Worm (Caenorhabditis elegans) whole organism, young adult: ENCODE results near the gene npax-1.

Experiments
- B0035.1 ChIP-seq: sonication (generic microtip); optimal IDR thresholded peaks from 2 replicates; lab custom pipeline; 2016; ENCODE audit warnings: missing genetic modification characterization, mild to moderate bottlenecking, missing compliant biosample characterization, missing genotype, missing genetic modification reagents
- D2030.7 ChIP-seq: fragments of 200-800 bp; sonication (Bioruptor generic); IDR thresholded peaks from 2 replicates; pipeline ENCODE4 v1.3.6; 2022; ENCODE audit warnings: missing genetic modification reagents, missing genetic modification characterization, missing compliant biosample characterization
- attf-5 ChIP-seq: fragments of 200-800 bp; sonication (Bioruptor generic); optimal IDR thresholded peaks from 2 replicates; lab custom pipeline; 2018; ENCODE audit warnings: mild to moderate bottlenecking, missing genetic modification characterization, missing compliant biosample characterization
- bed-1 ChIP-seq: fragments of 200-800 bp; sonication (Bioruptor generic); IDR thresholded peaks from 2 replicates; pipeline ENCODE4 v1.3.6; 2022; ENCODE audit warnings: missing genetic modification reagents, missing genetic modification characterization, missing compliant biosample characterization
- ceh-40 ChIP-seq: fragments of 200-800 bp; sonication (Bioruptor generic); IDR thresholded peaks from 2 replicates; pipeline ENCODE4 v1.3.6; 2022; ENCODE audit warnings: missing genetic modification characterization, missing compliant biosample characterization
- chd-7 ChIP-seq: sonication (generic microtip); optimal IDR thresholded peaks from 2 replicates; lab custom pipeline; 2016; ENCODE audit warnings: mild to moderate bottlenecking, missing genetic modification characterization, moderate library complexity, missing compliant biosample characterization
- die-1 ChIP-seq: sonication (generic microtip); optimal IDR thresholded peaks from 2 replicates; lab custom pipeline; 2016; ENCODE audit warnings: missing genotype, mild to moderate bottlenecking, missing genetic modification characterization, missing compliant biosample characterization
- dpl-1 ChIP-seq: fragments of 150-350 bp; optimal IDR thresholded peaks from 2 replicates; lab custom pipeline; 2014; ENCODE audit warnings: missing biosample characterization, missing genetic modification reagents, missing genetic modification characterization
- let-526 ChIP-seq: fragments of 200-800 bp; sonication (Bioruptor generic); IDR thresholded peaks from 2 replicates; pipeline ENCODE4 v1.3.6; 2022; ENCODE audit warnings: missing genetic modification reagents, missing genetic modification characterization, missing compliant biosample characterization
- mxl-1 ChIP-seq: sonication (generic microtip); optimal IDR thresholded peaks from 2 replicates; lab custom pipeline; 2016; ENCODE audit warnings: missing genetic modification characterization, missing compliant biosample characterization
- rpc-1 ChIP-seq, 2 experiments: fragments of 150-350 bp in 1 of 2; sonication (generic microtip) in 1 of 2; optimal IDR thresholded peaks; 2 replicates each; lab custom pipeline; 2014 to 2018; ENCODE audit warnings: missing biosample characterization in 1 of 2, missing genetic modification characterization in 1 of 2, missing genetic modification reagents in 1 of 2, missing genotype in 1 of 2
- snpc-1.3 ChIP-seq: sonication (generic microtip); optimal IDR thresholded peaks from 2 replicates; lab custom pipeline; 2017; ENCODE audit warnings: missing genetic modification characterization, mild to moderate bottlenecking, missing compliant biosample characterization, antibody characterized with exemption, moderate library complexity, missing genotype, missing genetic modification reagents; ENCODE audit not compliant: insufficient read depth
- zfh-2 ChIP-seq: fragments of 200-800 bp; sonication (Bioruptor generic); conservative IDR thresholded peaks from 2 replicates; pipeline ENCODE4 v1.3.6; 2022; ENCODE audit warnings: missing genetic modification reagents, missing genetic modification characterization, missing compliant biosample characterization

- TF ChIP-seq ceh-40, result no peak
- peak; percentile 13 for TF ChIP-seq attf-5 (GFP tag; lab: Kevin White, UChicago)
- no peak for TF ChIP-seq let-526 (GFP tag; lab: Robert Waterston, UW)
- no peak for TF ChIP-seq B0035.1
- TF ChIP-seq D2030.7 (GFP tag; lab: Robert Waterston, UW), result no peak
- TF ChIP-seq zfh-2, result no peak
- no peak for TF ChIP-seq snpc-1.3 (tag; lab: Kevin White, UChicago)
- no peak for TF ChIP-seq chd-7 (tag; lab: Kevin White, UChicago)
- TF ChIP-seq die-1 (tag; lab: Kevin White, UChicago), result no peak
- TF ChIP-seq dpl-1 (GFP tag; lab: Kevin White, UChicago), result no peak
- TF ChIP-seq bed-1 (GFP tag; lab: Robert Waterston, UW), result no peak
- TF ChIP-seq rpc-1 (optimal IDR thresholded peaks at IDR 0.05; lab: Kevin White, UChicago), result peak; percentile 11
- no peak for TF ChIP-seq rpc-1 (tag; optimal IDR thresholded peaks at IDR 0.05; lab: Kevin White, UChicago)
- TF ChIP-seq mxl-1, result no peak
Measured at ce11 chrII:7374143-7374542, 43.0 kb upstream of the npax-1 start, which contains the start of the genes mtch-1 and rpb-4.
